Fruit fly (Drosophila melanogaster) whole organism, embryonic: ENCODE measurements around the gene Phyhd1.

Source experiments
- Abd-B ChIP-seq: fragments of 200-800 bp; sonication (Bioruptor generic); optimal IDR thresholded peaks from 2 replicates; lab custom pipeline; 2018; ENCODE audit warnings: missing biosample characterization, mild to moderate bottlenecking, missing genetic modification characterization, moderate library complexity
- Asciz ChIP-seq: fragments of 200-800 bp; sonication (Bioruptor generic); optimal IDR thresholded peaks from 2 replicates; lab custom pipeline; 2017; ENCODE audit warnings: missing biosample characterization, mild to moderate bottlenecking, missing genetic modification characterization, missing genetic modification reagents
- Atf6 ChIP-seq: fragments of 200-800 bp; sonication (Bioruptor generic); IDR thresholded peaks from 2 replicates; pipeline ENCODE4 v1.3.6; 2022; ENCODE audit warnings: missing biosample characterization, missing genetic modification characterization
- CG10366 ChIP-seq: fragments of 200-800 bp; sonication (Bioruptor generic); IDR thresholded peaks from 2 replicates; pipeline ENCODE4 v1.3.6; 2022; ENCODE audit warnings: missing biosample characterization, missing genetic modification characterization
- CG10431 ChIP-seq: fragments of 200-800 bp; sonication (Bioruptor generic); optimal IDR thresholded peaks from 3 replicates; lab custom pipeline; 2018; ENCODE audit warnings: missing biosample characterization, mild to moderate bottlenecking, missing genetic modification characterization
- CG10462 ChIP-seq: fragments of 200-800 bp; sonication (Bioruptor generic); optimal IDR thresholded peaks from 2 replicates; lab custom pipeline; 2016; ENCODE audit warnings: missing biosample characterization, missing genetic modification characterization
- CG11093 ChIP-seq: fragments of 200-800 bp; sonication (Bioruptor generic); IDR thresholded peaks from 3 replicates; pipeline ENCODE4 v1.3.6; 2022; ENCODE audit warnings: missing biosample characterization, missing genetic modification characterization
- CG12659 ChIP-seq: fragments of 200-800 bp; sonication (Bioruptor generic); optimal IDR thresholded peaks from 3 replicates; lab custom pipeline; 2017; ENCODE audit warnings: mild to moderate bottlenecking, missing biosample characterization, missing genetic modification reagents, missing genetic modification characterization
- CG12744 ChIP-seq: fragments of 200-800 bp; sonication (Bioruptor generic); optimal IDR thresholded peaks from 2 replicates; lab custom pipeline; 2016; ENCODE audit warnings: missing biosample characterization, missing genetic modification characterization
- CG14860 ChIP-seq: fragments of 200-800 bp; sonication (Bioruptor generic); IDR thresholded peaks from 3 replicates; pipeline ENCODE4 v1.3.6; 2022; ENCODE audit warnings: missing biosample characterization, missing genetic modification characterization; ENCODE audit not compliant: partially characterized antibody
- CG18599 ChIP-seq: fragments of 200-800 bp; sonication (Bioruptor generic); optimal IDR thresholded peaks from 3 replicates; lab custom pipeline; 2017; ENCODE audit warnings: missing biosample characterization, missing genetic modification characterization, mild to moderate bottlenecking, moderate library complexity, missing genetic modification reagents
- CG2129 ChIP-seq: fragments of 200-800 bp; sonication (Bioruptor generic); IDR thresholded peaks from 2 replicates; pipeline ENCODE4 v1.3.6; 2022; ENCODE audit warnings: missing biosample characterization, missing genetic modification characterization; ENCODE audit not compliant: partially characterized antibody
- CG31224 ChIP-seq: fragments of 200-800 bp; sonication (Bioruptor generic); IDR thresholded peaks from 2 replicates; pipeline ENCODE4 v1.3.6; 2022; ENCODE audit warnings: missing biosample characterization, missing genetic modification characterization
- CG3995 ChIP-seq: fragments of 200-800 bp; sonication (Bioruptor generic); optimal IDR thresholded peaks from 3 replicates; lab custom pipeline; 2016; ENCODE audit warnings: missing biosample characterization, missing genetic modification characterization
- CG6254 ChIP-seq: fragments of 200-800 bp; sonication (Bioruptor generic); optimal IDR thresholded peaks from 3 replicates; lab custom pipeline; 2017; ENCODE audit warnings: mild to moderate bottlenecking, missing biosample characterization, missing genetic modification reagents, missing genetic modification characterization
- CG7357 ChIP-seq: fragments of 200-800 bp; sonication (Bioruptor generic); IDR thresholded peaks from 3 replicates; pipeline ENCODE4 v1.3.6; 2022; ENCODE audit warnings: missing biosample characterization, missing genetic modification characterization
- CG8089 ChIP-seq: fragments of 200-800 bp; sonication (Bioruptor generic); optimal IDR thresholded peaks from 3 replicates; lab custom pipeline; 2016; ENCODE audit warnings: missing biosample characterization, missing genetic modification characterization
- CG8924 ChIP-seq: fragments of 200-800 bp; optimal IDR thresholded peaks from 3 replicates; lab custom pipeline; 2019; ENCODE audit warnings: missing biosample characterization, mild to moderate bottlenecking, missing genetic modification characterization, moderate library complexity
- CoRest ChIP-seq: fragments of 200-800 bp; sonication (Bioruptor generic); optimal IDR thresholded peaks from 3 replicates; lab custom pipeline; 2018; ENCODE audit warnings: missing biosample characterization, mild to moderate bottlenecking, missing genetic modification characterization, moderate library complexity
- Dbx ChIP-seq: fragments of 200-800 bp; sonication (Bioruptor generic); IDR thresholded peaks from 3 replicates; pipeline ENCODE4 v1.3.6; 2022; ENCODE audit warnings: missing biosample characterization, missing genetic modification characterization
- Deaf1 ChIP-seq: fragments of 200-800 bp; optimal IDR thresholded peaks from 3 replicates; lab custom pipeline; 2019; ENCODE audit warnings: missing biosample characterization, mild to moderate bottlenecking, missing genetic modification characterization, moderate library complexity
- Dfd ChIP-seq, 2 experiments: fragments of >200 bp; optimal IDR thresholded peaks; 2 replicates each; lab custom pipeline; 2017; ENCODE audit warnings: missing biosample characterization in 2 of 2, missing genetic modification characterization in 2 of 2
- Drgx ChIP-seq: fragments of 200-800 bp; sonication (Bioruptor generic); IDR thresholded peaks from 2 replicates; pipeline ENCODE4 v1.3.6; 2022; ENCODE audit warnings: missing biosample characterization, missing genetic modification characterization
- Fer2 ChIP-seq: fragments of 200-800 bp; sonication (Bioruptor generic); optimal IDR thresholded peaks from 2 replicates; lab custom pipeline; 2018; ENCODE audit warnings: missing biosample characterization, mild to moderate bottlenecking, missing genetic modification characterization, moderate library complexity
- HLH3B ChIP-seq: fragments of 200-800 bp; sonication (Bioruptor generic); IDR thresholded peaks from 2 replicates; pipeline ENCODE4 v1.3.6; 2022; ENCODE audit warnings: missing biosample characterization, missing genetic modification characterization
- HLH4C ChIP-seq: fragments of 200-800 bp; sonication (Bioruptor generic); IDR thresholded peaks from 3 replicates; pipeline ENCODE4 v1.3.6; 2022; ENCODE audit warnings: missing biosample characterization, missing genetic modification characterization; ENCODE audit not compliant: partially characterized antibody
- Lhr ChIP-seq: fragments of 200-800 bp; sonication (Bioruptor generic); optimal IDR thresholded peaks from 3 replicates; lab custom pipeline; 2017; ENCODE audit warnings: mild to moderate bottlenecking, missing biosample characterization, missing genetic modification reagents, missing genetic modification characterization
- Med ChIP-seq: fragments of 200-800 bp; sonication (Bioruptor generic); peaks from one replicate; lab custom pipeline; 2016; ENCODE audit warnings: missing biosample characterization, missing genetic modification characterization, mild to moderate bottlenecking, inconsistent platforms, moderate library complexity
- NFAT ChIP-seq: fragments of 200-800 bp; sonication (Bioruptor generic); IDR thresholded peaks from 2 replicates; pipeline ENCODE4 v1.3.6; 2022; ENCODE audit warnings: missing biosample characterization, missing genetic modification characterization
- NK7.1 ChIP-seq: fragments of 200-800 bp; sonication (Bioruptor generic); optimal IDR thresholded peaks from 3 replicates; lab custom pipeline; 2016; ENCODE audit warnings: missing biosample characterization, missing genetic modification characterization
- Nf-YB ChIP-seq: fragments of 200-800 bp; sonication (Bioruptor generic); optimal IDR thresholded peaks from 3 replicates; lab custom pipeline; 2019; ENCODE audit warnings: missing biosample characterization, mild to moderate bottlenecking, missing genetic modification characterization, moderate library complexity
- Opbp ChIP-seq: fragments of 200-800 bp; sonication (Bioruptor generic); IDR thresholded peaks from 3 replicates; pipeline ENCODE4 v1.3.6; 2022; ENCODE audit warnings: missing biosample characterization, missing genetic modification characterization; ENCODE audit not compliant: partially characterized antibody
- Pdp1 ChIP-seq, 2 experiments: fragments of 200-800 bp; sonication (Bioruptor generic); optimal IDR thresholded peaks; 3 replicates each; lab custom pipeline; 2016; ENCODE audit warnings: missing biosample characterization in 2 of 2, missing genetic modification characterization in 2 of 2, mild to moderate bottlenecking in 1 of 2, moderate library complexity in 1 of 2
- Ravus ChIP-seq: fragments of 200-800 bp; sonication (Bioruptor generic); IDR thresholded peaks from 2 replicates; pipeline ENCODE4 v1.3.6; 2022; ENCODE audit warnings: missing biosample characterization, missing genetic modification characterization
- Side ChIP-seq: fragments of 200-800 bp; sonication (Bioruptor generic); optimal IDR thresholded peaks from 2 replicates; lab custom pipeline; 2016; ENCODE audit warnings: missing biosample characterization, missing genetic modification characterization
- Sox100B ChIP-seq: fragments of 200-800 bp; sonication (Bioruptor generic); optimal IDR thresholded peaks from 3 replicates; lab custom pipeline; 2018; ENCODE audit warnings: missing biosample characterization, mild to moderate bottlenecking, missing genetic modification characterization
- Tbp ChIP-seq: fragments of >200 bp; optimal IDR thresholded peaks from 2 replicates; lab custom pipeline; 2018; ENCODE audit warnings: missing biosample characterization, missing genetic modification characterization
- Trl ChIP-seq, 3 experiments: fragments of >200 bp in 2 of 3; fragments of 200-800 bp in 1 of 3; sonication (Bioruptor generic) in 1 of 3; optimal IDR thresholded peaks; 2 replicates in 1 of 3; 3 replicates in 2 of 3; lab custom pipeline; 2016 to 2017; ENCODE audit warnings: missing biosample characterization in 1 of 3, missing genetic modification characterization in 1 of 3
- crp ChIP-seq, 2 experiments: fragments of 200-800 bp; sonication (Bioruptor generic); optimal IDR thresholded peaks; 2 replicates in 1 of 2; 3 replicates in 1 of 2; lab custom pipeline; 2017; ENCODE audit warnings: missing biosample characterization in 2 of 2, missing genetic modification characterization in 2 of 2, mild to moderate bottlenecking in 1 of 2, moderate library complexity in 1 of 2
- dysf ChIP-seq: fragments of 200-800 bp; sonication (Bioruptor generic); IDR thresholded peaks from 3 replicates; pipeline ENCODE4 v1.3.6; 2022; ENCODE audit warnings: missing biosample characterization, missing genetic modification characterization
- gcm ChIP-seq: fragments of 200-800 bp; sonication (Bioruptor generic); optimal IDR thresholded peaks from 2 replicates; lab custom pipeline; 2019; ENCODE audit warnings: missing biosample characterization, mild to moderate bottlenecking, missing genetic modification characterization, moderate library complexity
- grn ChIP-seq: fragments of 200-800 bp; sonication (Bioruptor generic); optimal IDR thresholded peaks from 3 replicates; lab custom pipeline; 2017; ENCODE audit warnings: missing biosample characterization, missing genetic modification characterization
- gt ChIP-seq: fragments of 200-800 bp; sonication (Bioruptor generic); IDR thresholded peaks from 2 replicates; pipeline ENCODE4 v1.3.6; 2022; ENCODE audit warnings: missing biosample characterization, missing genetic modification characterization
- jigr1 ChIP-seq: fragments of 200-800 bp; sonication (Bioruptor generic); IDR thresholded peaks from 3 replicates; pipeline ENCODE4 v1.3.6; 2022; ENCODE audit warnings: missing biosample characterization, missing genetic modification characterization
- kay ChIP-seq: fragments of 200-800 bp; sonication (Bioruptor generic); optimal IDR thresholded peaks from 2 replicates; lab custom pipeline; 2016; ENCODE audit warnings: missing biosample characterization, missing genetic modification characterization
- kni ChIP-seq: fragments of 200-800 bp; sonication (Bioruptor generic); optimal IDR thresholded peaks from 3 replicates; lab custom pipeline; 2017; ENCODE audit warnings: mild to moderate bottlenecking, missing biosample characterization, missing genetic modification reagents, missing genetic modification characterization
- maf-S ChIP-seq: fragments of 200-800 bp; sonication (Bioruptor generic); optimal IDR thresholded peaks from 2 replicates; lab custom pipeline; 2016; ENCODE audit warnings: missing biosample characterization, missing genetic modification characterization
- pho ChIP-seq: fragments of 200-800 bp; sonication (Bioruptor generic); optimal IDR thresholded peaks from 2 replicates; lab custom pipeline; 2016; ENCODE audit warnings: missing biosample characterization, missing genetic modification characterization
- schlank ChIP-seq: fragments of 200-800 bp; sonication (Bioruptor generic); optimal IDR thresholded peaks from 2 replicates; lab custom pipeline; 2018; ENCODE audit warnings: missing biosample characterization, mild to moderate bottlenecking, missing genetic modification characterization
- vfl ChIP-seq: fragments of 200-800 bp; sonication (Bioruptor generic); optimal IDR thresholded peaks from 2 replicates; lab custom pipeline; 2016; ENCODE audit warnings: missing biosample characterization, missing genetic modification characterization

The Phyhd1 gene

DNA sequence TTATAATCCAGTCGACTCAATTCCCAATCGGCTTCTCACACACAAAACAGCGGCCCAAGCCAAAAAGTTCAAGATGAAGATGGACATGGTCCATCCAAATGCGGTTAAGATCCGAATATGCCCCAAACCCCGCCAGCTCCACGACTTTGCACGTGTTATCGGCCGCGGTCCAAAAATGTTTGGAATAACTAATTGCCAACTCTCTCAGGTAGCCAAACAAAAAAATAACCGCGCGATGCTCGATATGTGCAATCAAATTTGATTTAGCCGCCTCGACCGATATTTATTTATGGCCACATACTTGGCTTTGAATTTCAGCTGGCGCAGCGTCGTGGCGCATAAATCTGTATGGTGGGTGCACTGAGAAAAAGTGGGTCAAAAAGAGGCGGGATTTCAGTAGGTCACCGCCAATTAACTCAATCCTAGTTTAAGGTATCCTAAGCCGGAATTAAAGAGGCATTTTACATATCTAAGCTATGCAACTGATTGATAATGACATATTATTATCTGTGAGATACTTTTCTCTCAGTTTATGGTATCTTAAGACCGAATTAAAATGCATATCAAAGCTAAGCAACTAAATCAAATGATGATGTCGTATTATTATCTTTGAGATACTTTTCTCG is 32.1 kb downstream of the Phyhd1 start (continued):
- TF ChIP-seq Trl (optimal IDR thresholded peaks at IDR 0.05; lab: Kevin White, UChicago) (no peak), Trl (GFP tag; optimal IDR thresholded peaks at IDR 0.05; lab: Kevin White, UChicago) (no peak), Lhr (no peak), CG18599 (GFP tag; lab: Kevin White, UChicago) (peak; percentile 7), Tbp (GFP tag; lab: Kevin White, UChicago) (no peak), Pdp1 (GFP tag; optimal IDR thresholded peaks at IDR 0.05; lab: Kevin White, UChicago) (peak in 1 of 2 experiments; percentile 44), Nf-YB (GFP tag; lab: Kevin White, UChicago) (no peak), pho (GFP tag; lab: Kevin White, UChicago) (no peak), Sox100B (peak; percentile 11), CG10462 (GFP tag; lab: Kevin White, UChicago) (no peak), CG14860 (GFP tag; lab: Robert Waterston, UW) (no peak), grn (GFP tag; lab: Kevin White, UChicago) (no peak), NK7.1 (GFP tag; lab: Kevin White, UChicago) (no peak), Side (GFP tag; lab: Kevin White, UChicago) (no peak), CG10431 (GFP tag; lab: Kevin White, UChicago) (no peak), gcm (GFP tag; lab: Kevin White, UChicago) (peak; percentile 17), CG10366 (peak; percentile 58), CG11093 (GFP tag; lab: Robert Waterston, UW) (no peak), dysf (GFP tag; lab: Robert Waterston, UW) (peak; percentile 45; the same call in 1 of the 3 replicates), CG7357 (GFP tag; lab: Robert Waterston, UW) (no peak), Abd-B (GFP tag; lab: Kevin White, UChicago) (peak; percentile 44), Drgx (GFP tag; lab: Robert Waterston, UW) (no peak), NFAT (GFP tag; lab: Robert Waterston, UW) (no peak), crp (GFP tag; optimal IDR thresholded peaks at IDR 0.05; lab: Kevin White, UChicago) (no peak), CG6254 (GFP tag; lab: Kevin White, UChicago) (no peak), jigr1 (GFP tag; lab: Robert Waterston, UW) (peak; percentile 20; the same call in 1 of the 3 replicates), Opbp (no peak), CoRest (tag; lab: Kevin White, UChicago) (peak; percentile 41), CG12659 (GFP tag; lab: Kevin White, UChicago) (no peak), CG8924 (tag; lab: Kevin White, UChicago) (peak; percentile 41), CG2129 (GFP tag; lab: Robert Waterston, UW) (no peak), kni (GFP tag; lab: Kevin White, UChicago) (no peak), CG12744 (GFP tag; lab: Kevin White, UChicago) (no peak), HLH4C (GFP tag; lab: Robert Waterston, UW) (no peak), Asciz (GFP tag; lab: Kevin White, UChicago) (peak; percentile 48), vfl (GFP tag; lab: Kevin White, UChicago) (no peak), Med (GFP tag; lab: Kevin White, UChicago) (peak; percentile 90), CG3995 (no peak), Deaf1 (tag; lab: Kevin White, UChicago) (no peak), Fer2 (tag; lab: Kevin White, UChicago) (no peak), Dfd (GFP tag; optimal IDR thresholded peaks at IDR 0.05; lab: Kevin White, UChicago) (no peak), Atf6 (no peak), CG31224 (GFP tag; lab: Robert Waterston, UW) (no peak), Dbx (GFP tag; lab: Robert Waterston, UW) (no peak), HLH3B (peak; percentile 61), schlank (no peak), gt (GFP tag; lab: Robert Waterston, UW) (no peak), Ravus (no peak), maf-S (no peak), kay (GFP tag; lab: Kevin White, UChicago) (no peak), CG8089 (peak; percentile 21)
